Fruit fly (Drosophila melanogaster): ENCODE results near the gene CG12084.
A peak's percentile ranks its signal among the peaks of the same experiment; 100 is the strongest.

CG12084 gene

DNA sequence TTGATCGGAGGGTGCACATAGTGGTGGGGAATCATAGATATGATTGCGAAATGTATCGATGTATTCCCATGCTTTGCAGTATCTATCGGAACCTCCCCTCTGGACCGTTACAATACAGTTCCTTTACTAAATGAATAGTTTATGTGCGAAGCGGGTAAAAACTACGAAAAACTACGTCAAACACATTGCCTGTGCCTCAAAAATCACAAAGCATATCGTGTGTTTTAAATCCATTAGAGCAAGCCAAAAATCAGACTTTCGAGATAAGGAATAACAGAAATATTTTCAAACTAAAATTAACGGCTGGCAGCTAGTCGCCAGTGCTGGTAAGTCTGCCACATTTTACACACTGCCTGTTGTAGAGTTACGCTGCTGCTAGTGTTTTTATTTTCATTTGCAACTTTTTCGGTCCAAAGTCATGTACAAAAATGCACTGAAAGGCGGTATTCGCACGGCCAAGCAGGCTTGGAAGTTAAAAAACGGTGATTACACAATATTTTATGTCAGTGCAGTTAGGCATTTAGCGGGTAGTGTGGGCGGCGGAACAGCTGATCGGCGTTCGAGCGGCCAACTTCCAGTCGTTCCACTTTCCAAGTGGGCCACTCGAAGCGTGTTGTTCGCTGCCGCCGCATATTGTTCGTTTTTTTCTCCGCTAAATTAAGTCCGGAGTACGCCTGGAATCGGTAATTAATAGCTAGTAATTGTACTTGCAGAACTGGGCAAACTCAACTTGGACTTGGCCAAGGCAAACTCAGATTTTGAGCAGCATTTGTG lies 21.0 kb upstream of the CG12084 start (continued):
- TF ChIP-seq CG1024 (GFP tag; IDR thresholded peaks at IDR 0.05) (0 out of 2 replicates have a peak, but pooled peaks have one; percentile 4), prd (optimal IDR thresholded peaks at IDR 0.05) (no peak), prd (GFP tag; IDR thresholded peaks at IDR 0.05) (peak; percentile 64; the same call in 2 of the 3 replicates), dpn (GFP tag; optimal IDR thresholded peaks at IDR 0.05) (peak; percentile 76 to 85), Six4 (GFP tag; optimal IDR thresholded peaks at IDR 0.05) (peak; percentile 51), CG11398 (GFP tag; optimal IDR thresholded peaks at IDR 0.05) (peak; percentile 16), CG12744 (GFP tag; optimal IDR thresholded peaks at IDR 0.05) (peak; percentile 37), CG6854 (GFP tag; optimal IDR thresholded peaks at IDR 0.05) (peak; percentile 31), Atf3 (GFP tag; optimal IDR thresholded peaks at IDR 0.05) (peak; percentile 53), Sin3A (optimal IDR thresholded peaks at IDR 0.05) (peak; percentile 96), MTF-1 (GFP tag; optimal IDR thresholded peaks at IDR 0.05; ENCODE audit: borderline replicate concordance) (peak; percentile 41), lilli (GFP tag; optimal IDR thresholded peaks at IDR 0.05) (peak; percentile 80), CG17802 (tag; optimal IDR thresholded peaks at IDR 0.05) (peak; percentile 10), Lhr (GFP tag; optimal IDR thresholded peaks at IDR 0.05) (peak; percentile 36), CG4707 (GFP tag; optimal IDR thresholded peaks at IDR 0.05) (peak; percentile 23), Mad (GFP tag; optimal IDR thresholded peaks at IDR 0.05) (peak; percentile 77), CG2199 (GFP tag; IDR thresholded peaks at IDR 0.05) (0 out of 3 replicates have a peak, but pooled peaks have one; percentile 11), dimm (GFP tag; IDR thresholded peaks at IDR 0.05) (no peak), Vsx1 (GFP tag; optimal IDR thresholded peaks at IDR 0.05) (peak; percentile 84), CG8924 (tag; optimal IDR thresholded peaks at IDR 0.05) (no peak), fru (optimal IDR thresholded peaks at IDR 0.05) (no peak), Hr3 (GFP tag; optimal IDR thresholded peaks at IDR 0.05) (peak; percentile 67), C15 (GFP tag; IDR thresholded peaks at IDR 0.05) (no peak), Abd-B (GFP tag; optimal IDR thresholded peaks at IDR 0.05) (peak; percentile 48), Dip3 (GFP tag; optimal IDR thresholded peaks at IDR 0.05) (peak; percentile 75), yki (optimal IDR thresholded peaks at IDR 0.05) (no peak), phol (tag; optimal IDR thresholded peaks at IDR 0.05) (peak; percentile 66), CG13424 (tag; optimal IDR thresholded peaks at IDR 0.05) (no peak), NFAT (GFP tag; IDR thresholded peaks at IDR 0.05) (peak; percentile 23; the same call in 1 of the 2 replicates), salm (tag; optimal IDR thresholded peaks at IDR 0.05) (peak; percentile 11), dysf (GFP tag; IDR thresholded peaks at IDR 0.05) (peak; percentile 55; the same call in 1 of the 3 replicates), CG14014 (GFP tag; IDR thresholded peaks at IDR 0.05) (peak; percentile 57; the same call in 1 of the 2 replicates), tna (GFP tag; IDR thresholded peaks at IDR 0.05; ENCODE audit: partially characterized antibody) (peak; percentile 65; the same call in 1 of the 2 replicates), lbe (GFP tag; optimal IDR thresholded peaks at IDR 0.05) (peak; percentile 54), onecut (GFP tag; IDR thresholded peaks at IDR 0.05) (no peak), Pdp1 (GFP tag; optimal IDR thresholded peaks at IDR 0.05) (peak; percentile 69 to 88), CG11560 (tag; IDR thresholded peaks at IDR 0.05) (no peak), insv (GFP tag; optimal IDR thresholded peaks at IDR 0.05) (peak in 1 of 2 experiments; percentile 27), p53 (GFP tag; optimal IDR thresholded peaks at IDR 0.05) (peak; percentile 5), Atf-2 (GFP tag; optimal IDR thresholded peaks at IDR 0.05) (peak; percentile 56), NK7.1 (GFP tag; optimal IDR thresholded peaks at IDR 0.05) (no peak), lab (GFP tag; optimal IDR thresholded peaks at IDR 0.05) (peak; percentile 61), Myb (GFP tag; optimal IDR thresholded peaks at IDR 0.05) (peak; percentile 100), CG1832 (GFP tag; optimal IDR thresholded peaks at IDR 0.05) (no peak), Usf (GFP tag; optimal IDR thresholded peaks at IDR 0.05) (peak; percentile 4), CG7928 (GFP tag; optimal IDR thresholded peaks at IDR 0.05) (peak; percentile 7), CG10366 (GFP tag; IDR thresholded peaks at IDR 0.05) (peak; percentile 52; the same call in 1 of the 2 replicates), CG32772 (GFP tag; IDR thresholded peaks at IDR 0.05) (0 out of 2 replicates have a peak, but pooled peaks have one; percentile 43), CG7556 (GFP tag; optimal IDR thresholded peaks at IDR 0.05) (peak; percentile 21), CG13123 (GFP tag; optimal IDR thresholded peaks at IDR 0.05) (peak; percentile 63)
